Worm (Caenorhabditis elegans): ENCODE data around the gene F46G10.4.

- TF ChIP-seq klf-2 (GFP tag; conservative IDR thresholded peaks at IDR 0.05) (no peak), flt-1 (GFP tag; IDR thresholded peaks at IDR 0.05) (no peak), med-1 (GFP tag; optimal IDR thresholded peaks at IDR 0.05; ENCODE audit: insufficient read depth) (no peak), tab-1 (GFP tag; IDR thresholded peaks at IDR 0.05) (no peak), T22C8.4 (GFP tag; IDR thresholded peaks at IDR 0.05) (no peak), cog-1 (tag; optimal IDR thresholded peaks at IDR 0.05) (no peak)
Observed at ce11 chrX:13317532-13317931, 16.3 kb upstream of the F46G10.4 start.
